Fruit fly (Drosophila melanogaster) S2 (cell line): ENCODE results near the gene RpL8.

Experiments
- CG8478 ChIP-seq: fragments of >200 bp; optimal IDR thresholded peaks from 2 replicates; lab custom pipeline; 2018
- CTCF ChIP-seq, 2 experiments: fragments of >200 bp; optimal IDR thresholded peaks; 2 replicates each; lab custom pipeline; 2018

dm6 chr3L:2566029-2566428, 21.2 kb upstream of the RpL8 start:
- TF ChIP-seq CG8478 = no peak
- TF ChIP-seq CTCF (optimal IDR thresholded peaks at IDR 0.05; lab: Kevin White, UChicago) = no peak
